Fruit fly (Drosophila melanogaster): ENCODE data around the gene CG42507.

dm6 chr3L:14783363-14783627, 25.5 kb upstream of the CG42507 start:
- TF ChIP-seq CG9705 (GFP tag; optimal IDR thresholded peaks at IDR 0.05), result no peak
- TF ChIP-seq dsf (GFP tag; optimal IDR thresholded peaks at IDR 0.05; ENCODE audit: borderline replicate concordance), result no peak
- no peak for TF ChIP-seq Abd-B (GFP tag; optimal IDR thresholded peaks at IDR 0.05)
- TF ChIP-seq Dfd (GFP tag; optimal IDR thresholded peaks at IDR 0.05), result no peak
- TF ChIP-seq br (GFP tag; optimal IDR thresholded peaks at IDR 0.05), result no peak
- no peak for TF ChIP-seq Dif (GFP tag; optimal IDR thresholded peaks at IDR 0.05; ENCODE audit: partially characterized antibody)
- no peak for TF ChIP-seq usp (GFP tag; optimal IDR thresholded peaks at IDR 0.05)
- no peak for TF ChIP-seq Hr78 (GFP tag; optimal IDR thresholded peaks at IDR 0.05)
